Fruit fly (Drosophila melanogaster): Measurements from ENCODE around the gene CG33648.
A peak's percentile ranks its signal among the peaks of the same experiment; 100 is the strongest.

Gene CG33648

dm6 chr2L:14512811-14513389 lies 11.2 kb upstream of the CG33648 start (continued):
- TF ChIP-seq Ssrp (tag; optimal IDR thresholded peaks at IDR 0.05) (peak; percentile 78), CG1647 (GFP tag; optimal IDR thresholded peaks at IDR 0.05) (peak; percentile 37), CG1529 (GFP tag; optimal IDR thresholded peaks at IDR 0.05) (peak; percentile 67), dpn (GFP tag; optimal IDR thresholded peaks at IDR 0.05) (peak; percentile 74 to 75), tna (GFP tag; IDR thresholded peaks at IDR 0.05; ENCODE audit: partially characterized antibody) (no peak), CG7745 (tag; optimal IDR thresholded peaks at IDR 0.05) (peak; percentile 8), NK7.1 (GFP tag; optimal IDR thresholded peaks at IDR 0.05) (peak; percentile 66), CG10274 (GFP tag; optimal IDR thresholded peaks at IDR 0.05) (no peak), Tbp (GFP tag; optimal IDR thresholded peaks at IDR 0.05) (no peak), Med (GFP tag) (peak; percentile 90), CG10462 (GFP tag; optimal IDR thresholded peaks at IDR 0.05) (peak; percentile 63), dmrt11E (tag; optimal IDR thresholded peaks at IDR 0.05) (peak; percentile 97), sens (GFP tag) (peak; percentile 98), trh (GFP tag; optimal IDR thresholded peaks at IDR 0.05) (peak; percentile 55), Vsx1 (GFP tag; optimal IDR thresholded peaks at IDR 0.05) (peak; percentile 55), lilli (GFP tag; optimal IDR thresholded peaks at IDR 0.05) (peak; percentile 75), CG10431 (GFP tag; optimal IDR thresholded peaks at IDR 0.05) (no peak), H15 (GFP tag; IDR thresholded peaks at IDR 0.05) (no peak), ATbp (GFP tag; optimal IDR thresholded peaks at IDR 0.05) (peak; percentile 55), CG6813 (GFP tag; optimal IDR thresholded peaks at IDR 0.05) (peak; percentile 79), CG9609 (GFP tag; optimal IDR thresholded peaks at IDR 0.05) (peak; percentile 74), Hand (GFP tag; optimal IDR thresholded peaks at IDR 0.05) (no peak), z (GFP tag; IDR thresholded peaks at IDR 0.05) (0 out of 3 replicates have a peak, but pooled peaks have one; percentile 26), CG1792 (GFP tag; optimal IDR thresholded peaks at IDR 0.05) (peak; percentile 30), CG3281 (GFP tag; optimal IDR thresholded peaks at IDR 0.05) (peak; percentile 41), Hmx (GFP tag; optimal IDR thresholded peaks at IDR 0.05) (no peak), vnd (GFP tag; IDR thresholded peaks at IDR 0.05; ENCODE audit: partially characterized antibody) (no peak), fd102C (GFP tag; optimal IDR thresholded peaks at IDR 0.05) (peak; percentile 90), CG10979 (tag; optimal IDR thresholded peaks at IDR 0.05) (peak; percentile 93), MBD-R2 (GFP tag; IDR thresholded peaks at IDR 0.05) (no peak), Bgb (GFP tag; IDR thresholded peaks at IDR 0.05; ENCODE audit: partially characterized antibody) (no peak), CG11723 (GFP tag; optimal IDR thresholded peaks at IDR 0.05) (peak; percentile 72), tgo (GFP tag; IDR thresholded peaks at IDR 0.05) (peak; percentile 49; the same call in 2 of the 3 replicates), CG17912 (GFP tag; optimal IDR thresholded peaks at IDR 0.05) (no peak), CG4424 (GFP tag; optimal IDR thresholded peaks at IDR 0.05) (peak; percentile 80), chinmo (GFP tag; IDR thresholded peaks at IDR 0.05; ENCODE audit: partially characterized antibody) (no peak), pita (GFP tag; optimal IDR thresholded peaks at IDR 0.05) (no peak), CG4707 (GFP tag; optimal IDR thresholded peaks at IDR 0.05) (peak; percentile 44), vvl (GFP tag; IDR thresholded peaks at IDR 0.05) (peak; percentile 73), kay (GFP tag; optimal IDR thresholded peaks at IDR 0.05) (peak; percentile 45), Hr78 (GFP tag; optimal IDR thresholded peaks at IDR 0.05) (peak in 1 of 2 experiments; percentile 29), CG15479 (GFP tag; optimal IDR thresholded peaks at IDR 0.05) (peak; percentile 39), amos (GFP tag; IDR thresholded peaks at IDR 0.05; ENCODE audit: partially characterized antibody) (no peak), CG12299 (tag; optimal IDR thresholded peaks at IDR 0.05) (no peak), CG3065 (GFP tag; optimal IDR thresholded peaks at IDR 0.05) (peak; percentile 39), CG13287 (GFP tag; IDR thresholded peaks at IDR 0.05; ENCODE audit: partially characterized antibody) (no peak), CG11398 (GFP tag; optimal IDR thresholded peaks at IDR 0.05) (peak; percentile 80), Nf-YA (GFP tag; IDR thresholded peaks at IDR 0.05) (peak; percentile 38; the same call in 1 of the 2 replicates), ewg (GFP tag; optimal IDR thresholded peaks at IDR 0.05) (peak; percentile 54)

Data from whole organism, embryonic.